Worm (Caenorhabditis elegans): ENCODE measurements around the gene F26H11.8.

DNA sequence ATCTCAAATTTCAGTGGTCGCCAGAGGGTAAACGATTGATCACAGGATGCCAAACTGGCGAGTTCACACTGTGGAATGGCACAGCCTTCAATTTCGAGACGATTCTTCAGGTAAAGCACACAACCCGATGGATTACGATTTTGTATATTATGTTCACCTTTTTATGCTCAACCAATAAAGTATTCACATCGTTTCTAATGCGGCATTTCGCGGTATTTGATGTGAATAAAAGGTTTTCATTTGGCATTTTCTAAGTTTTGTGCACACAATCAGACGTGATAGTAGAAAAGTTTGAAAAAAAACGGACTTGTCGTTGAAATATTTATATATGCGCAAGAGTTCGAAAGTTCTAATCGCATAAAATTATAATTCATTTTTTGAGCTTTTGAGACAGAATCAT is 29.3 kb upstream of the F26H11.8 start:
- TF ChIP-seq W03F9.2 (tag; optimal IDR thresholded peaks at IDR 0.05), result no peak
- no peak for TF ChIP-seq him-1 (tag; optimal IDR thresholded peaks at IDR 0.05)
